Worm (Caenorhabditis elegans): ENCODE results near the gene K09C8.9.

K09C8.9 gene

ce11 chrX:10961724-10962123 is 5.9 kb downstream of the K09C8.9 start:
- TF ChIP-seq ref-2 (tag; optimal IDR thresholded peaks at IDR 0.05) = no peak
- TF ChIP-seq hlh-8 (tag; optimal IDR thresholded peaks at IDR 0.05) = no peak
- TF ChIP-seq pha-4 (tag; optimal IDR thresholded peaks at IDR 0.05) = no peak
- TF ChIP-seq odd-2 (tag; optimal IDR thresholded peaks at IDR 0.05) = no peak
- TF ChIP-seq madf-2 (tag; optimal IDR thresholded peaks at IDR 0.05) = no peak
- no peak for TF ChIP-seq pax-1 (tag; optimal IDR thresholded peaks at IDR 0.05)
- TF ChIP-seq ceh-9 (tag; optimal IDR thresholded peaks at IDR 0.05) = no peak
- no peak for TF ChIP-seq hlh-6 (tag; optimal IDR thresholded peaks at IDR 0.05)
- no peak for TF ChIP-seq ceh-45 (GFP tag; IDR thresholded peaks at IDR 0.05)
- no peak for TF ChIP-seq K02D7.2 (tag; optimal IDR thresholded peaks at IDR 0.05)
- TF ChIP-seq ama-1 (optimal IDR thresholded peaks at IDR 0.05) = no peak
- TF ChIP-seq rnt-1 (tag; optimal IDR thresholded peaks at IDR 0.05) = no peak
- no peak for TF ChIP-seq lin-11 (tag; optimal IDR thresholded peaks at IDR 0.05)
- TF ChIP-seq npax-4 (tag; optimal IDR thresholded peaks at IDR 0.05) = no peak
- TF ChIP-seq fkh-10 (GFP tag; optimal IDR thresholded peaks at IDR 0.05) = no peak
- no peak for TF ChIP-seq K09A11.1 (tag; optimal IDR thresholded peaks at IDR 0.05; ENCODE audit: insufficient read depth)
- TF ChIP-seq unc-42 (tag; optimal IDR thresholded peaks at IDR 0.05) = no peak
- no peak for TF ChIP-seq sdc-2 (tag; optimal IDR thresholded peaks at IDR 0.05)
- no peak for TF ChIP-seq unc-86 (tag; optimal IDR thresholded peaks at IDR 0.05)

- TF ChIP-seq ztf-16 (tag; optimal IDR thresholded peaks at IDR 0.05) = no peak
- TF ChIP-seq npax-4 (tag; optimal IDR thresholded peaks at IDR 0.05) = no peak
- no peak for TF ChIP-seq unc-55 (GFP tag; optimal IDR thresholded peaks at IDR 0.05)
- TF ChIP-seq ama-1 (optimal IDR thresholded peaks at IDR 0.05) = no peak
- TF ChIP-seq pax-1 (tag; optimal IDR thresholded peaks at IDR 0.05) = no peak
- no peak for TF ChIP-seq che-1 (tag; optimal IDR thresholded peaks at IDR 0.05)
- no peak for TF ChIP-seq unc-42 (tag; optimal IDR thresholded peaks at IDR 0.05)
These were observed 8.5 kb downstream of the K09C8.9 start, which contains the start of gene K09C8.2 for ce11 chrX:10959136-10959535. Gene K09C8.2, plus strand, starts transcription at chrX:10959436.

ce11 chrX:10958427-10958826 is 9.2 kb downstream of the K09C8.9 start, which contains the start of gene nlp-19:
Gene nlp-19, plus strand, starts transcription at chrX:10958727.
- TF ChIP-seq pqm-1 (tag; optimal IDR thresholded peaks at IDR 0.05) (no peak), gmeb-2 (tag; optimal IDR thresholded peaks at IDR 0.05) (no peak), nhr-232 (tag; optimal IDR thresholded peaks at IDR 0.05) (no peak), ceh-19 (GFP tag; optimal IDR thresholded peaks at IDR 0.05) (no peak), ztf-16 (tag; optimal IDR thresholded peaks at IDR 0.05) (no peak), fkh-10 (GFP tag; optimal IDR thresholded peaks at IDR 0.05) (no peak), K09A11.1 (tag; optimal IDR thresholded peaks at IDR 0.05; ENCODE audit: insufficient read depth) (no peak), ceh-34 (tag; optimal IDR thresholded peaks at IDR 0.05) (no peak), ceh-24 (tag; optimal IDR thresholded peaks at IDR 0.05) (no peak), pax-1 (tag; optimal IDR thresholded peaks at IDR 0.05) (no peak), hlh-13 (GFP tag; optimal IDR thresholded peaks at IDR 0.05) (no peak), pha-4 (tag; optimal IDR thresholded peaks at IDR 0.05) (no peak), hlh-30 (tag; optimal IDR thresholded peaks at IDR 0.05; ENCODE audit: insufficient read depth) (no peak), K02D7.2 (tag; optimal IDR thresholded peaks at IDR 0.05) (no peak), T23F11.4 (GFP tag; optimal IDR thresholded peaks at IDR 0.05) (no peak), ceh-9 (tag; optimal IDR thresholded peaks at IDR 0.05) (no peak), lim-6 (tag; optimal IDR thresholded peaks at IDR 0.05) (no peak), ceh-6 (GFP tag; optimal IDR thresholded peaks at IDR 0.05) (no peak)

- TF ChIP-seq elt-2 (tag; optimal IDR thresholded peaks at IDR 0.05) = peak; percentile 66
- no peak for TF ChIP-seq ahr-1 (tag; optimal IDR thresholded peaks at IDR 0.05)
These were observed 10.5 kb downstream of the K09C8.9 start for ce11 chrX:10956972-10957678.
